Fruit fly (Drosophila melanogaster) whole organism, embryonic: Measurements from ENCODE around the gene CG10300.

Experiments used
- Adf1 ChIP-seq: fragments of 200-800 bp; sonication (Bioruptor generic); IDR thresholded peaks from 2 replicates; pipeline ENCODE4 v1.3.6; 2022; ENCODE audit warnings: missing biosample characterization, missing genetic modification characterization
- Atf-2 ChIP-seq: fragments of 200-800 bp; sonication (Bioruptor generic); optimal IDR thresholded peaks from 2 replicates; lab custom pipeline; 2016; ENCODE audit warnings: missing biosample characterization, missing genetic modification characterization
- B-H1 ChIP-seq: fragments of 200-800 bp; sonication (Bioruptor generic); IDR thresholded peaks from 3 replicates; pipeline ENCODE4 v1.3.6; 2022; ENCODE audit warnings: missing biosample characterization, missing genetic modification characterization
- BtbVII ChIP-seq: fragments of 200-800 bp; sonication (Bioruptor generic); optimal IDR thresholded peaks from 3 replicates; lab custom pipeline; 2017; ENCODE audit warnings: missing biosample characterization, mild to moderate bottlenecking, missing genetic modification characterization
- CG1024 ChIP-seq: fragments of 200-800 bp; sonication (Bioruptor generic); IDR thresholded peaks from 2 replicates; pipeline ENCODE4 v1.3.6; 2022; ENCODE audit warnings: missing biosample characterization, missing genetic modification characterization
- CG10321 ChIP-seq: fragments of 200-800 bp; sonication (Bioruptor generic); IDR thresholded peaks from 2 replicates; pipeline ENCODE4 v1.3.6; 2022; ENCODE audit warnings: missing biosample characterization, missing genetic modification characterization
- CG10366 ChIP-seq: fragments of 200-800 bp; sonication (Bioruptor generic); IDR thresholded peaks from 2 replicates; pipeline ENCODE4 v1.3.6; 2022; ENCODE audit warnings: missing biosample characterization, missing genetic modification characterization
- CG10543 ChIP-seq: fragments of 200-800 bp; sonication (Bioruptor generic); optimal IDR thresholded peaks from 3 replicates; lab custom pipeline; 2017; ENCODE audit warnings: missing biosample characterization, mild to moderate bottlenecking, missing genetic modification characterization, moderate library complexity
- CG11504 ChIP-seq: fragments of 200-800 bp; sonication (Bioruptor generic); optimal IDR thresholded peaks from 3 replicates; lab custom pipeline; 2019; ENCODE audit warnings: missing biosample characterization, mild to moderate bottlenecking, missing genetic modification characterization, moderate library complexity
- CG11560 ChIP-seq: fragments of 200-800 bp; sonication (Bioruptor generic); IDR thresholded peaks from 3 replicates; pipeline ENCODE4 v1.3.6; 2022; ENCODE audit warnings: missing biosample characterization, missing genetic modification characterization
- CG13424 ChIP-seq: fragments of 200-800 bp; sonication (Bioruptor generic); optimal IDR thresholded peaks from 2 replicates; lab custom pipeline; 2019; ENCODE audit warnings: missing biosample characterization, mild to moderate bottlenecking, missing genetic modification characterization, moderate library complexity
- CG15269 ChIP-seq: fragments of 200-800 bp; sonication (Bioruptor generic); optimal IDR thresholded peaks from 2 replicates; lab custom pipeline; 2018; ENCODE audit warnings: missing biosample characterization, mild to moderate bottlenecking, missing genetic modification characterization, moderate library complexity
- CG15696 ChIP-seq: fragments of 200-800 bp; sonication (Bioruptor generic); optimal IDR thresholded peaks from 2 replicates; lab custom pipeline; 2019; ENCODE audit warnings: missing biosample characterization, mild to moderate bottlenecking, missing genetic modification characterization, moderate library complexity
- CG1602 ChIP-seq: fragments of 200-800 bp; sonication (Bioruptor generic); optimal IDR thresholded peaks from 3 replicates; lab custom pipeline; 2016; ENCODE audit warnings: missing biosample characterization, missing genetic modification characterization
- CG17912 ChIP-seq: fragments of 200-800 bp; sonication (Bioruptor generic); optimal IDR thresholded peaks from 2 replicates; lab custom pipeline; 2018; ENCODE audit warnings: missing biosample characterization, mild to moderate bottlenecking, missing genetic modification characterization
- CG31224 ChIP-seq: fragments of 200-800 bp; sonication (Bioruptor generic); IDR thresholded peaks from 2 replicates; pipeline ENCODE4 v1.3.6; 2022; ENCODE audit warnings: missing biosample characterization, missing genetic modification characterization
- CG5245 ChIP-seq: fragments of 200-800 bp; sonication (Bioruptor generic); optimal IDR thresholded peaks from 3 replicates; lab custom pipeline; 2016; ENCODE audit warnings: missing biosample characterization, missing genetic modification characterization
- CG6254 ChIP-seq: fragments of 200-800 bp; sonication (Bioruptor generic); optimal IDR thresholded peaks from 3 replicates; lab custom pipeline; 2017; ENCODE audit warnings: mild to moderate bottlenecking, missing biosample characterization, missing genetic modification reagents, missing genetic modification characterization
- CG8359 ChIP-seq: fragments of 200-800 bp; sonication (Bioruptor generic); optimal IDR thresholded peaks from 2 replicates; lab custom pipeline; 2017; ENCODE audit warnings: missing biosample characterization, mild to moderate bottlenecking, missing genetic modification characterization, borderline replicate concordance
- CG8478 ChIP-seq: fragments of >200 bp; optimal IDR thresholded peaks from 2 replicates; lab custom pipeline; 2018
- CG8924 ChIP-seq: fragments of 200-800 bp; optimal IDR thresholded peaks from 3 replicates; lab custom pipeline; 2019; ENCODE audit warnings: missing biosample characterization, mild to moderate bottlenecking, missing genetic modification characterization, moderate library complexity
- Chrac-16 ChIP-seq: fragments of 200-800 bp; sonication (Bioruptor generic); optimal IDR thresholded peaks from 3 replicates; lab custom pipeline; 2016; ENCODE audit warnings: missing biosample characterization, missing genetic modification characterization
- Dip2 ChIP-seq: fragments of 200-800 bp; sonication (Bioruptor generic); IDR thresholded peaks from 2 replicates; pipeline ENCODE4 v1.3.6; 2022; ENCODE audit warnings: missing biosample characterization, missing genetic modification characterization
- Dip3 ChIP-seq: fragments of 200-800 bp; sonication (Bioruptor generic); optimal IDR thresholded peaks from 3 replicates; lab custom pipeline; 2016; ENCODE audit warnings: missing biosample characterization, missing genetic modification characterization
- Elba2 ChIP-seq: fragments of 200-800 bp; sonication (Bioruptor generic); optimal IDR thresholded peaks from 3 replicates; lab custom pipeline; 2016; ENCODE audit warnings: missing biosample characterization, missing genetic modification characterization
- H2.0 ChIP-seq: fragments of 200-800 bp; sonication (Bioruptor generic); IDR thresholded peaks from 2 replicates; pipeline ENCODE4 v1.3.6; 2022; ENCODE audit warnings: missing biosample characterization, missing genetic modification characterization
- HLH3B ChIP-seq: fragments of 200-800 bp; sonication (Bioruptor generic); IDR thresholded peaks from 2 replicates; pipeline ENCODE4 v1.3.6; 2022; ENCODE audit warnings: missing biosample characterization, missing genetic modification characterization
- Hmr ChIP-seq: fragments of 200-800 bp; sonication (Bioruptor generic); optimal IDR thresholded peaks from 3 replicates; lab custom pipeline; 2017; ENCODE audit warnings: mild to moderate bottlenecking, missing biosample characterization, missing genetic modification reagents, missing genetic modification characterization
- Hr51 ChIP-seq, 2 experiments: fragments of 200-800 bp; sonication (Bioruptor generic); optimal IDR thresholded peaks; 2 replicates in 1 of 2; 3 replicates in 1 of 2; lab custom pipeline; 2016 to 2018; ENCODE audit warnings: missing biosample characterization in 2 of 2, missing genetic modification characterization in 2 of 2, mild to moderate bottlenecking in 1 of 2, moderate library complexity in 1 of 2
- Jarid2 ChIP-seq: fragments of 200-800 bp; sonication (Bioruptor generic); optimal IDR thresholded peaks from 3 replicates; lab custom pipeline; 2017; ENCODE audit warnings: mild to moderate bottlenecking, missing biosample characterization, missing genetic modification reagents, missing genetic modification characterization
- Meics ChIP-seq: fragments of 200-800 bp; sonication (Bioruptor generic); optimal IDR thresholded peaks from 2 replicates; lab custom pipeline; 2017; ENCODE audit warnings: missing biosample characterization, mild to moderate bottlenecking, missing genetic modification characterization
- NC2α ChIP-seq: fragments of 200-800 bp; sonication (Bioruptor generic); optimal IDR thresholded peaks from 2 replicates; lab custom pipeline; 2016; ENCODE audit warnings: missing biosample characterization, missing genetic modification characterization
- Opbp ChIP-seq: fragments of 200-800 bp; sonication (Bioruptor generic); IDR thresholded peaks from 3 replicates; pipeline ENCODE4 v1.3.6; 2022; ENCODE audit warnings: missing biosample characterization, missing genetic modification characterization; ENCODE audit not compliant: partially characterized antibody
- Optix ChIP-seq: fragments of 200-800 bp; sonication (Bioruptor generic); IDR thresholded peaks from 3 replicates; pipeline ENCODE4 v1.3.6; 2022; ENCODE audit warnings: missing biosample characterization, missing genetic modification characterization
- ara ChIP-seq: fragments of 200-800 bp; sonication (Bioruptor generic); IDR thresholded peaks from 2 replicates; pipeline ENCODE4 v1.3.6; 2022; ENCODE audit warnings: missing biosample characterization, missing genetic modification characterization
- bcd ChIP-seq: fragments of 200-800 bp; sonication (Bioruptor generic); optimal IDR thresholded peaks from 2 replicates; lab custom pipeline; 2017; ENCODE audit warnings: missing biosample characterization, mild to moderate bottlenecking, missing genetic modification characterization
- chn ChIP-seq: fragments of 200-800 bp; sonication (Bioruptor generic); optimal IDR thresholded peaks from 2 replicates; lab custom pipeline; 2016; ENCODE audit warnings: missing biosample characterization, missing genetic modification characterization
- exex ChIP-seq: fragments of 200-800 bp; sonication (Bioruptor generic); optimal IDR thresholded peaks from 4 replicates; lab custom pipeline; 2018; ENCODE audit warnings: missing biosample characterization, mild to moderate bottlenecking, missing genetic modification characterization, moderate library complexity
- eyg ChIP-seq: fragments of 200-800 bp; sonication (Bioruptor generic); optimal IDR thresholded peaks from 3 replicates; lab custom pipeline; 2016; ENCODE audit warnings: missing biosample characterization, missing genetic modification characterization
- gce ChIP-seq: fragments of 200-800 bp; sonication (Bioruptor generic); IDR thresholded peaks from 3 replicates; pipeline ENCODE4 v1.3.6; 2022; ENCODE audit warnings: missing biosample characterization, missing genetic modification characterization
- hth ChIP-seq: fragments of >200 bp; optimal IDR thresholded peaks from 2 replicates; lab custom pipeline; 2017; ENCODE audit warnings: inconsistent platforms
- kay ChIP-seq: fragments of 200-800 bp; sonication (Bioruptor generic); optimal IDR thresholded peaks from 2 replicates; lab custom pipeline; 2016; ENCODE audit warnings: missing biosample characterization, missing genetic modification characterization
- ken ChIP-seq: fragments of 200-800 bp; sonication (Bioruptor generic); IDR thresholded peaks from 3 replicates; pipeline ENCODE4 v1.3.6; 2022; ENCODE audit warnings: missing biosample characterization, missing genetic modification characterization
- phol ChIP-seq: fragments of 200-800 bp; sonication (Bioruptor generic); optimal IDR thresholded peaks from 3 replicates; lab custom pipeline; 2018; ENCODE audit warnings: missing biosample characterization, mild to moderate bottlenecking, missing genetic modification characterization, moderate library complexity
- rib ChIP-seq: fragments of 200-800 bp; sonication (Bioruptor generic); IDR thresholded peaks from 2 replicates; pipeline ENCODE4 v1.3.6; 2022; ENCODE audit warnings: missing biosample characterization, missing genetic modification characterization
- sob ChIP-seq: fragments of 200-800 bp; sonication (Bioruptor generic); IDR thresholded peaks from 2 replicates; pipeline ENCODE4 v1.3.6; 2022; ENCODE audit warnings: missing biosample characterization, missing genetic modification characterization
- stc ChIP-seq: fragments of 200-800 bp; sonication (Bioruptor generic); IDR thresholded peaks from 2 replicates; pipeline ENCODE4 v1.3.6; 2022; ENCODE audit warnings: missing biosample characterization, missing genetic modification characterization
- tx ChIP-seq: fragments of 200-800 bp; sonication (Bioruptor generic); optimal IDR thresholded peaks from 2 replicates; lab custom pipeline; 2016; ENCODE audit warnings: missing biosample characterization, missing genetic modification characterization
- unpg ChIP-seq: fragments of 200-800 bp; sonication (Bioruptor generic); optimal IDR thresholded peaks from 3 replicates; lab custom pipeline; 2018; ENCODE audit warnings: missing biosample characterization, mild to moderate bottlenecking, missing genetic modification characterization, moderate library complexity
- wor ChIP-seq: fragments of 200-800 bp; sonication (Bioruptor generic); IDR thresholded peaks from 2 replicates; pipeline ENCODE4 v1.3.6; 2022; ENCODE audit warnings: missing biosample characterization, missing genetic modification characterization

CG10300 gene

DNA sequence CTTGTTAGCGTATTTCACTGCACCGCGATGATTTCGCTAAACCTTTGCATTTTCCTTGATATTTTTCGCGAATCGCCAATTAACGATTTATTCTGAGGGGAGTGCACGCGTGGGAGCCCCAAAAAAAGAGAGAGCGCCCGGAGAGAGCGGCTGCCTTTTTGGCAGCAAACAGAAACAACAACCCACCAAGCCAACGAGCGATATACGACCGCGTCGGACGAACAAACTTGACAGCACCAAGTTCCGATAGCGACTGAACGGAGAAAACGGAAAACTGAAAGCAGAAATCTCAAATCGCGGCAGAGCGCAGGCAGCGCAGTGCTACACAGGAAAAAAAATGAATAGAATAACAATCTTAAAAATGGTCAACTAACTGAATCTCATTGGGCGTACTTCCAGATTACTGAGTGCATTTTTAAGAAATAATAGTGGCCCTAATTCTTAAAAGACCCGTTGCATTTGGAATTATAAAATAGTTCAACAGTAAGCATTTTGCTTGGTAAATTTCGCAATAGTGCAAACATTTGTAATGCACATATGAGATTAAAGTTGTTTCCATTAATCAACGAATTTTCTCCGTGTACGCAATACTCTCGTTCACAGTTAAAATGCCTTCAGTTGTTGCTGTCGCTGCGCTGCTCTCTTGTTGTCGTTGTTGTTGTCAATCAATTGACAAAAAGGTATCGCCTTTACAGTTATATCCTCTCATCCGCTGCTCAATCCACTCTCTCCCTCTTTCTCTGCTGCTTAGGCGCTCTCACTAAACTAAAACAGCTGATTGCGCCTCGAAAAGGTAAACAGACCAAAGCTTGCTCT is 41.7 kb upstream of the CG10300 start, which contains the start of gene CG31145 (continued):
- TF ChIP-seq CG6254 (GFP tag; lab: Kevin White, UChicago): peak; percentile 97
- TF ChIP-seq eyg (GFP tag; lab: Kevin White, UChicago): peak; percentile 99
- peak; percentile 99 for TF ChIP-seq tx (GFP tag; lab: Kevin White, UChicago)
- TF ChIP-seq CG10321 (GFP tag; lab: Robert Waterston, UW): peak; percentile 86
- peak; percentile 99 for TF ChIP-seq chn (GFP tag; lab: Kevin White, UChicago)
- peak; percentile 97 for TF ChIP-seq gce (GFP tag; lab: Robert Waterston, UW)
- peak; percentile 99 for TF ChIP-seq H2.0 (GFP tag; lab: Robert Waterston, UW)
- peak; percentile 99 for TF ChIP-seq wor
- TF ChIP-seq kay (GFP tag; lab: Kevin White, UChicago): peak; percentile 99
- peak; percentile 94 for TF ChIP-seq CG11560
- TF ChIP-seq CG10366: peak; percentile 99
- peak; percentile 97 for TF ChIP-seq Adf1
- TF ChIP-seq sob (GFP tag; lab: Robert Waterston, UW): peak; percentile 99
- peak; percentile 100 for TF ChIP-seq Hmr
- TF ChIP-seq CG5245 (GFP tag; lab: Kevin White, UChicago): peak; percentile 99
- TF ChIP-seq CG31224 (GFP tag; lab: Robert Waterston, UW): peak; percentile 98
- peak; percentile 99 to 100 for TF ChIP-seq Hr51 (GFP tag; optimal IDR thresholded peaks at IDR 0.05; lab: Kevin White, UChicago)
- TF ChIP-seq Opbp: no peak
- peak; percentile 99 for TF ChIP-seq phol (tag; lab: Kevin White, UChicago)
- peak; percentile 100 for TF ChIP-seq Meics
- peak; percentile 93 for TF ChIP-seq exex (tag; lab: Kevin White, UChicago)
- peak; percentile 100 for TF ChIP-seq bcd (GFP tag; lab: Kevin White, UChicago)
- peak; percentile 99 for TF ChIP-seq unpg (GFP tag; lab: Kevin White, UChicago)
- peak; percentile 99 for TF ChIP-seq CG1602 (GFP tag; lab: Kevin White, UChicago)
- TF ChIP-seq CG8478 (lab: Kevin White, UChicago): no peak
- peak; percentile 99 for TF ChIP-seq B-H1 (GFP tag; lab: Robert Waterston, UW)
- TF ChIP-seq stc (GFP tag; lab: Robert Waterston, UW): peak; percentile 99
- TF ChIP-seq CG8359 (GFP tag; lab: Kevin White, UChicago): peak; percentile 96
- peak; percentile 99 for TF ChIP-seq CG11504
- TF ChIP-seq Optix (GFP tag; lab: Robert Waterston, UW): peak; percentile 99
- peak; percentile 99 for TF ChIP-seq ken (GFP tag; lab: Robert Waterston, UW)
- TF ChIP-seq CG15269: peak; percentile 100
- peak; percentile 100 for TF ChIP-seq CG8924 (tag; lab: Kevin White, UChicago)
- peak; percentile 97 for TF ChIP-seq rib (GFP tag; lab: Robert Waterston, UW)
- peak; percentile 98 for TF ChIP-seq ara (GFP tag; lab: Robert Waterston, UW)
- no peak for TF ChIP-seq hth (lab: Kevin White, UChicago)
- TF ChIP-seq Jarid2 (GFP tag; lab: Kevin White, UChicago): peak; percentile 97
- TF ChIP-seq Atf-2 (GFP tag; lab: Kevin White, UChicago): peak; percentile 100
- peak; percentile 93 for TF ChIP-seq CG15696
- TF ChIP-seq Chrac-16 (GFP tag; lab: Kevin White, UChicago): peak; percentile 99
- peak; percentile 83; the same call in 1 of the 2 replicates for TF ChIP-seq Dip2
- TF ChIP-seq CG13424 (tag; lab: Kevin White, UChicago): peak; percentile 100
- TF ChIP-seq Elba2 (GFP tag; lab: Kevin White, UChicago): peak; percentile 87
- peak; percentile 88 for TF ChIP-seq CG17912 (GFP tag; lab: Kevin White, UChicago)
- TF ChIP-seq CG10543 (GFP tag; lab: Kevin White, UChicago): peak; percentile 99
- TF ChIP-seq Dip3 (GFP tag; lab: Kevin White, UChicago): peak; percentile 99
- TF ChIP-seq BtbVII (GFP tag; lab: Kevin White, UChicago): peak; percentile 99
- peak; percentile 99 for TF ChIP-seq NC2α (GFP tag; lab: Kevin White, UChicago)
- peak; percentile 99 for TF ChIP-seq HLH3B (GFP tag; lab: Robert Waterston, UW)
- peak; percentile 92 for TF ChIP-seq CG1024
